Worm (Caenorhabditis elegans) whole organism, L2 larva: ENCODE data around the gene grl-7.

Experiments
- F13H6.1 ChIP-seq: sonication (generic microtip); optimal IDR thresholded peaks from 2 replicates; lab custom pipeline; 2016; ENCODE audit warnings: missing genetic modification characterization, missing compliant biosample characterization
- skn-1 ChIP-seq: sonication (generic microtip); optimal IDR thresholded peaks from 2 replicates; lab custom pipeline; 2017; ENCODE audit warnings: missing biosample characterization, missing genetic modification characterization
- snpc-4 ChIP-seq: fragments of 150-350 bp; optimal IDR thresholded peaks from 2 replicates; lab custom pipeline; 2014; ENCODE audit warnings: missing biosample characterization, missing genetic modification characterization

ce11 chrV:11363575-11363974 is 16.8 kb upstream of the grl-7 start:
- no peak for TF ChIP-seq skn-1
- TF ChIP-seq F13H6.1 (tag; lab: Kevin White, UChicago) = no peak
- TF ChIP-seq snpc-4 (tag; lab: Kevin White, UChicago) = no peak
